Fruit fly (Drosophila melanogaster) S2 (cell line): Measurements from ENCODE around the gene Rab9D.

ENCODE experiments used
- CG8478 ChIP-seq: fragments of >200 bp; optimal IDR thresholded peaks from 2 replicates; lab custom pipeline; 2018
- CTCF ChIP-seq, 2 experiments: fragments of >200 bp; optimal IDR thresholded peaks; 2 replicates each; lab custom pipeline; 2018

- TF ChIP-seq CG8478 (lab: Kevin White, UChicago) = no peak
- no peak for TF ChIP-seq CTCF (optimal IDR thresholded peaks at IDR 0.05; lab: Kevin White, UChicago)
Measured at dm6 chrX:10544287-10544686, 44.6 kb upstream of the Rab9D start.
